Worm (Caenorhabditis elegans): ENCODE results near the gene str-28.

DNA sequence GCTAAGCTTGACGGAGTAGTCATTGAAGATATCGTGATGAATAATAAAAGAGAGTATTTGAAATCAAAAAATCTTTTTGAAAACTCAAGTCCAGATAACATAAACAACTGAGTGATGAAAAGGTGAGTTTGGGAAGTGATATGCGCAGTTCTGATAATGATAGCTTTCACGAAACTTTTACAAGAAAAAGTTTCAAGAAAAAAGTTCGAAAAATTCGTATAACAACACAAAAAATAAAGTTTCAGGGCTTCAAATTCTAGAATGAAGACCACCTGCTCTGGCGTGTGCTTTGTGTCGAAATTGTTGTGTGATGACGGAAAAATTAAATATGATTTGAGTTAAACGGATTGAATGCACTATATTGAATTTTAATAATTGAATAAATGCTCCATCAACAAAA lies 47.4 kb upstream of the str-28 start, which contains the start of gene srb-19:
- no peak for TF ChIP-seq Y75B8A.6 (GFP tag; IDR thresholded peaks at IDR 0.05)
- no peak for TF ChIP-seq unc-62 (GFP tag; optimal IDR thresholded peaks at IDR 0.05 in 1 of 2)
- no peak for TF ChIP-seq unc-62 (tag; optimal IDR thresholded peaks at IDR 0.05)
- TF ChIP-seq zip-2 (tag; optimal IDR thresholded peaks at IDR 0.05), result no peak
